Fruit fly (Drosophila melanogaster) whole organism, prepupa: Measurements from ENCODE around the gene vrs.
"Not testable (repeated sequence)": the region's sequence is repeated elsewhere in the genome, so short reads cannot be mapped to it uniquely, and the experiment has no call there.

ENCODE experiments used
- Blimp-1 ChIP-seq: fragments of 200-800 bp; sonication (Bioruptor generic); optimal IDR thresholded peaks from 3 replicates; lab custom pipeline; 2017; ENCODE audit warnings: missing biosample characterization, missing genetic modification characterization, mild to moderate bottlenecking, moderate library complexity, missing genetic modification reagents
- CG10669 ChIP-seq: fragments of 200-800 bp; sonication (Bioruptor generic); optimal IDR thresholded peaks from 3 replicates; lab custom pipeline; 2018; ENCODE audit warnings: missing biosample characterization, mild to moderate bottlenecking, missing genetic modification characterization, moderate library complexity
- CG11762 ChIP-seq: fragments of 200-800 bp; sonication (Bioruptor generic); optimal IDR thresholded peaks from 3 replicates; lab custom pipeline; 2016; ENCODE audit warnings: missing biosample characterization, missing genetic modification characterization; ENCODE audit not compliant: insufficient read depth
- CG16779 ChIP-seq: fragments of 200-800 bp; sonication (Bioruptor generic); optimal IDR thresholded peaks from 3 replicates; lab custom pipeline; 2017; ENCODE audit warnings: missing biosample characterization, mild to moderate bottlenecking, missing genetic modification characterization
- CG3032 ChIP-seq: fragments of 200-800 bp; optimal IDR thresholded peaks from 2 replicates; lab custom pipeline; 2019; ENCODE audit warnings: missing biosample characterization, mild to moderate bottlenecking, missing genetic modification characterization, moderate library complexity
- CG31627 ChIP-seq: fragments of 200-800 bp; sonication (Bioruptor generic); optimal IDR thresholded peaks from 3 replicates; lab custom pipeline; 2016; ENCODE audit warnings: missing biosample characterization, missing genetic modification characterization
- CG32006 ChIP-seq: fragments of 200-800 bp; sonication (Bioruptor generic); optimal IDR thresholded peaks from 3 replicates; lab custom pipeline; 2017; ENCODE audit warnings: missing biosample characterization, mild to moderate bottlenecking, missing genetic modification characterization
- CG4318 ChIP-seq: fragments of 200-800 bp; sonication (Bioruptor generic); optimal IDR thresholded peaks from 3 replicates; lab custom pipeline; 2017; ENCODE audit warnings: missing biosample characterization, mild to moderate bottlenecking, missing genetic modification characterization
- CG6792 ChIP-seq: fragments of 200-800 bp; sonication (Bioruptor generic); optimal IDR thresholded peaks from 3 replicates; lab custom pipeline; 2016; ENCODE audit warnings: missing biosample characterization, missing genetic modification characterization
- CG6808 ChIP-seq: fragments of 200-800 bp; sonication (Bioruptor generic); optimal IDR thresholded peaks from 3 replicates; lab custom pipeline; 2017; ENCODE audit warnings: missing biosample characterization, missing genetic modification characterization, mild to moderate bottlenecking, moderate library complexity, missing genetic modification reagents
- CG8319 ChIP-seq: fragments of 200-800 bp; sonication (Bioruptor generic); optimal IDR thresholded peaks from 3 replicates; lab custom pipeline; 2016; ENCODE audit warnings: missing biosample characterization, missing genetic modification characterization
- Eip78C ChIP-seq: fragments of 200-800 bp; sonication (Bioruptor generic); peaks from one replicate; lab custom pipeline; 2016; ENCODE audit warnings: missing biosample characterization, missing genetic modification characterization
- Ets21C ChIP-seq: fragments of 200-800 bp; sonication (Bioruptor generic); optimal IDR thresholded peaks from 3 replicates; lab custom pipeline; 2016; ENCODE audit warnings: missing biosample characterization, missing genetic modification characterization
- Hr38 ChIP-seq: sonication (Bioruptor generic); optimal IDR thresholded peaks from 2 replicates; lab custom pipeline; 2016; ENCODE audit warnings: missing biosample characterization, missing genetic modification characterization
- OdsH ChIP-seq: fragments of 200-800 bp; sonication (Bioruptor generic); optimal IDR thresholded peaks from 3 replicates; lab custom pipeline; 2016; ENCODE audit warnings: missing biosample characterization, missing genetic modification characterization
- Smox ChIP-seq: fragments of 200-800 bp; sonication (Bioruptor generic); optimal IDR thresholded peaks from 3 replicates; lab custom pipeline; 2016; ENCODE audit warnings: missing biosample characterization, missing genetic modification characterization
- achi ChIP-seq: fragments of 200-800 bp; sonication (Bioruptor generic); optimal IDR thresholded peaks from 3 replicates; lab custom pipeline; 2016; ENCODE audit warnings: missing biosample characterization, missing genetic modification characterization
- esn ChIP-seq: fragments of 200-800 bp; sonication (Bioruptor generic); optimal IDR thresholded peaks from 2 replicates; lab custom pipeline; 2016; ENCODE audit warnings: missing biosample characterization, mild to moderate bottlenecking, missing genetic modification characterization, moderate library complexity
- fd85E ChIP-seq: fragments of 200-800 bp; sonication (Bioruptor generic); optimal IDR thresholded peaks from 3 replicates; lab custom pipeline; 2016; ENCODE audit warnings: missing biosample characterization, missing genetic modification characterization
- fkh ChIP-seq: fragments of 200-800 bp; sonication (Bioruptor generic); optimal IDR thresholded peaks from 3 replicates; lab custom pipeline; 2017; ENCODE audit warnings: missing biosample characterization, mild to moderate bottlenecking, missing genetic modification characterization, moderate library complexity
- salr ChIP-seq, 2 experiments: fragments of 200-800 bp; sonication (Bioruptor generic); optimal IDR thresholded peaks; 3 replicates each; lab custom pipeline; 2016 to 2018; ENCODE audit warnings: missing biosample characterization in 2 of 2, missing genetic modification characterization in 2 of 2, mild to moderate bottlenecking in 1 of 2
- ss ChIP-seq, 2 experiments: fragments of 200-800 bp; sonication (Bioruptor generic); optimal IDR thresholded peaks; 2 replicates in 1 of 2; 3 replicates in 1 of 2; lab custom pipeline; 2017 to 2018; ENCODE audit warnings: mild to moderate bottlenecking in 2 of 2, missing biosample characterization in 2 of 2, missing genetic modification characterization in 2 of 2, moderate library complexity in 1 of 2
- vri ChIP-seq: fragments of 200-800 bp; sonication (Bioruptor generic); optimal IDR thresholded peaks from 3 replicates; lab custom pipeline; 2016; ENCODE audit warnings: missing biosample characterization, mild to moderate bottlenecking, missing genetic modification characterization

vrs gene

DNA sequence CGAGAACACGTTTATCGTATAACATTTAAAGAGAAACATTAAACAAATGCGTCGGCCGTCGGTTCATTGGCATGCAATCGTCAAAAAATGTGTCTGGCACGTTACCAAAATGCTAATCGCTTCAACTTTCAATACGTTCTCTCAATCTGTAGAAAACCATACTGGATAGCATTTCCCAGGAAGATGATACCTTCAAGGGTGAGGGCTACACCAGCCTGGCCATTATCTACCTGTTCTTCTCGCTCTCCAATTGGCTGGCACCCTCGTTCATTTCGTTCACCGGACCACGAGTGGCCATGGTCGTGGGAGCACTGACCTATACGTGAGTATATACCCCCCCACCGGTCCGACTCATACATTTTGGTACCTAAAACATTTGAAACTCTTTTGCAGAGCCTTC lies 7.0 kb downstream of the vrs start:
- TF ChIP-seq CG31627: no peak
- no peak for TF ChIP-seq vri
- TF ChIP-seq Blimp-1 (GFP tag; lab: Kevin White, UChicago): no peak
- no peak for TF ChIP-seq Smox (GFP tag; lab: Kevin White, UChicago)
- TF ChIP-seq CG16779: no peak
- no peak for TF ChIP-seq CG10669
- TF ChIP-seq CG11762 (GFP tag; lab: Kevin White, UChicago): no peak
- TF ChIP-seq CG6792 (GFP tag; lab: Kevin White, UChicago): no peak
- TF ChIP-seq Eip78C: no peak
- no peak for TF ChIP-seq fd85E (GFP tag; lab: Kevin White, UChicago)
- TF ChIP-seq CG32006 (GFP tag; lab: Kevin White, UChicago): no peak
- no peak for TF ChIP-seq Ets21C (GFP tag; lab: Kevin White, UChicago)
- TF ChIP-seq CG4318 (GFP tag; lab: Kevin White, UChicago): no peak
- TF ChIP-seq fkh (GFP tag; lab: Kevin White, UChicago): no peak
- TF ChIP-seq CG3032 (tag; lab: Kevin White, UChicago): no peak
- no peak for TF ChIP-seq CG8319
- TF ChIP-seq, all 60 proteins: peak for 0

DNA sequence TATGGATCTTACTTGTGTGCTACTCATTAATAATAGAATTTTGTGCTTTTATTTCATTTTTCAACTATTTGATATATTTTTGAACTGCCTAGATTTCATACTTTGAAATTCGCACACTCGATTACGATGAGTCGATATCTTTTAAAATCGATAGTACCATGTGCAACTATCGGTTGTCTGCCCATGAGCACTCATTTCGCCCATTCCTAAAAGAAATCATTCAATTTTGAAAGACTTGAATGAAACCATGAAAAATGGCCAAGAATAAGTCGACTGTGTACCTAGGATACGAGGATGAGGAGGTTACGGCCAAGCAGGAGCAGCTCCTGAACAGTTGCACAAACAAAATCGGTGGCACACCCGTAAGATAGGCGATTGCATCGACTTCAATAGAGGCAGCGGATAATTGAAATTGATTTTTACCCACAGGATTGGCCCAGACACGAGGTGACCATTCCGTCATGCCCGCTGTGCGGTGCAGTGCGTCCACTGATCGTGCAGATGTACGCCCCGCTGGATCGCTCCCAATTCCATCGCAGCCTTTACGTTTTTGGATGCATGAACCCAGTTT lies 9.0 kb downstream of the vrs start, which contains the start of gene trus:
Gene trus, plus strand, starts transcription at position 204 of the 571 bp plus-strand sequence.
- peak; percentile 27 for TF ChIP-seq esn (GFP tag; lab: Kevin White, UChicago)
- no peak for TF ChIP-seq Hr38 (GFP tag; lab: Kevin White, UChicago)
- TF ChIP-seq, all 60 proteins: peak for 1

DNA sequence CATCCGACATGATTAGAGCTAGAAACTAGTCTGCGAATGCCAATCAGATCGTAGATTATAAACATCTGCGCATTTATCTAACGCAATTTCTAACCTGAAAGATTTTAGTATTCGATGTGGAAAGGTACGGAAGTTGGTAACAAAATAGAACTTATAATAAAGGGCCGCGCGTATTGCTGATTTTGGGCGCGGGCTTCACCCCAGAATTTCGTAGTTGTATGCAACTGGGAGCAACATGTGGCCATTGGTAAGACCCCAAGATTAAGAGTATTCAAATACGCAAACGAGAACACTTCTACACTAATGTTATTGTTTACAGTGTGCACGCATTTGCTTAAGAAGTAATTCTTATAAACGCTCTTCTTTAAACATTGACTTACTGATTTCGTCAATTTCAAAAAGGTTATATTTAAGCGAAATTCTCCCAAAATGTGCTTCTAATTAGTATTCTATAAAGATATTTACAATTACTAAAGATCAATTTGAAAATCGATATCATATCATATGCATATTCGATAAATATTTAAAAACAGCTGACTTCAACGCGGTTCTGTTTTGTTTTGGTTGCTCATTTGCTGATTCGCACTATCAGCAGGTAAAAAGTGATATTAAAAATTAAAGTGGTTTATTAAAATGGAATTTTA lies 12.5 kb downstream of the vrs start, which contains the start of the genes CG5961 and Polr3C:
Gene CG5961, minus strand, starts transcription at position 416 of the 644 bp plus-strand sequence.
Gene Polr3C, plus strand, starts transcription at position 536 of the 644 bp plus-strand sequence.
- no peak for TF ChIP-seq salr (GFP tag; optimal IDR thresholded peaks at IDR 0.05; lab: Kevin White, UChicago)
- TF ChIP-seq Eip78C: peak; percentile 13
- TF ChIP-seq esn (GFP tag; lab: Kevin White, UChicago): peak; percentile 19
- TF ChIP-seq CG6792 (GFP tag; lab: Kevin White, UChicago): no peak
- no peak for TF ChIP-seq CG31627
- TF ChIP-seq fkh (GFP tag; lab: Kevin White, UChicago): peak; percentile 91
- no peak for TF ChIP-seq CG11762 (GFP tag; lab: Kevin White, UChicago)

DNA sequence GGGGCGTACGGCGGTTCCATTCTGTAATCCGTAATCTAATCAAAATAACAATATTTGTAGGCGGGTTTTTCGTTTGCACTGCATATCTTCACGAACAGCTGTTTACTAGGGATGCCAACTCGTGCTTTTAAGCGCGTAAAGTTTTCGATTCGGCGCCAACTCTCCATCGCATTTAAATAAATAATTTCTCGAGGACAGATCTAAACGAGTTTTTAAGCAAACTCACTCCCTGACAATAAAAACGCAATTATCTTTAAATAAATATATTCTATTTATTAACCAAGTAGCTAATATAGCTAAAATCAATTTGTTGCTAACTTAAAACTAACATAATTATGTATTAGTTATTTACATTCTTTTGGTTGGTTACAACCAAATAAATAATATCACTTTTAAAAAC lies 17.7 kb downstream of the vrs start, which contains the start of gene CG5608:
Gene CG5608, minus strand, starts transcription at position 101 of the 400 bp plus-strand sequence.
- not testable (repeated sequence) for TF ChIP-seq CG32006, CG11762, Hr38 (GFP tag; lab: Kevin White, UChicago)

DNA sequence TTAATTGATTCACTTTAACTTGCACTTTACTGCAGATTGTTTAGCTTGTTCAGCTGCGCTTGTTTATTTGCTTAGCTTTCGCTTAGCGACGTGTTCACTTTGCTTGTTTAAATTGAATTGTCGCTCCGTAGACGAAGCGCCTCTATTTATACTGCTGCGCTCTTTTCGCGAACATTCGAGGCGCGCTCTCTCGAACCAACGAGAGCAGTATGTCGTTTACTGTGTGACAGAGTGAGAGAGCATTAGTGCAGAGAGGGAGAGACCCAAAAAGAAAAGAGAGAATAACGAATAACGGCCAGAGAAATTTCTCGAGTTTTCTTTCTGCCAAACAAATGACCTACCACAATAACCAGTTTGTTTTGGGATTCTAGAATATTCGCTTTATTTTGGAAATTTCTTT lies 20.2 kb downstream of the vrs start, which contains the start of gene Hsp70Ba:
Gene Hsp70Ba, minus strand, starts transcription at position 102 of the 400 bp plus-strand sequence.
- TF ChIP-seq OdsH (GFP tag; lab: Kevin White, UChicago); achi (GFP tag; lab: Kevin White, UChicago); CG6808: not testable (repeated sequence)

DNA sequence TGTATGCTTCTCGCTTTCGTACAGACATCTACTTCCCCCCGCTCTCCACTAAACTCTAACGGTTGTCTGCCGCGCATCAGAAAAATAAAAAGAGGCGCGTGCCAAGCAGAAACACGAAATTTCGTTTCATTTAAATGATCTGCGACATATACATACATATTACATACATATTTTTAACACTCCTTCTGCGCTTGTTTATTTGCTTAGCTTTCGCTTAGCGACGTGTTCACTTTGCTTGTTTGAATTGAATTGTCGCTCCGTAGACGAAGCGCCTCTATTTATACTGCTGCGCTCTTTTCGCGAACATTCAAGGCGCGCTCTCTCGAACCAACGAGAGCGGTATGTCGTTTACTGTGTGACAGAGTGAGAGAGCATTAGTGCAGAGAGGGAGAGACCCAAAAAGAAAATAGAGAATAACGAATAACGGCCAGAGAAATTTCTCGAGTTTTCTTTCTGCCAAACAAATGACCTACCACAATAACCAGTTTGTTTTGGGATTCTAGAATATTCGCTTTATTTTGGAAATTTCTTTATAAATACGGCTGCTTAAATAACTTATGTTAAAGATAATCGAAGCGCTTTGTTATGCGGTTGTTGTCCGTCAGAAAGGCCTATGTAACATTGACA lies 29.9 kb downstream of the vrs start:
- TF ChIP-seq CG6808 (peak; percentile 1), fkh (GFP tag; lab: Kevin White, UChicago) (peak; percentile 60), ss (GFP tag; optimal IDR thresholded peaks at IDR 0.05; lab: Kevin White, UChicago) (peak in 1 of 2 experiments; percentile 17)
